Worm (Caenorhabditis elegans) whole organism, L4 larva: ENCODE results near the gene M03F8.5.

Source experiments
- F26F4.8 ChIP-seq: fragments of 200-800 bp; sonication (Bioruptor generic); conservative IDR thresholded peaks from 2 replicates; pipeline ENCODE4 v1.3.6; 2022; ENCODE audit warnings: missing genetic modification characterization, missing compliant biosample characterization
- T20F7.1 ChIP-seq: fragments of 200-800 bp; sonication (Bioruptor generic); optimal IDR thresholded peaks from 2 replicates; lab custom pipeline; 2018; ENCODE audit warnings: mild to moderate bottlenecking, missing genetic modification characterization, missing compliant biosample characterization
- T26A8.4 ChIP-seq: fragments of 200-800 bp; sonication (Bioruptor generic); IDR thresholded peaks from 2 replicates; pipeline ENCODE4 v1.3.6; 2022; ENCODE audit warnings: missing genetic modification characterization, missing compliant biosample characterization
- Y105C5A.15 ChIP-seq: fragments of 200-800 bp; sonication (Bioruptor generic); IDR thresholded peaks from 2 replicates; pipeline ENCODE4 v1.3.6; 2022; ENCODE audit warnings: missing genetic modification characterization, missing compliant biosample characterization
- Y48G9A.11 ChIP-seq: fragments of 200-800 bp; sonication (Bioruptor generic); IDR thresholded peaks from 2 replicates; pipeline ENCODE4 v1.3.6; 2022; ENCODE audit warnings: missing genetic modification reagents, missing genetic modification characterization, missing compliant biosample characterization
- aha-1 ChIP-seq: fragments of 150-350 bp; peaks from one replicate; lab custom pipeline; 2014; ENCODE audit warnings: missing biosample characterization, missing genetic modification characterization
- attf-4 ChIP-seq: sonication (generic microtip); optimal IDR thresholded peaks from 3 replicates; lab custom pipeline; 2017; ENCODE audit warnings: missing biosample characterization, missing genetic modification characterization
- ceh-44 ChIP-seq: fragments of 200-800 bp; sonication (Bioruptor generic); IDR thresholded peaks from 2 replicates; pipeline ENCODE4 v1.3.6; 2022; ENCODE audit warnings: missing genetic modification reagents, missing genetic modification characterization, missing compliant biosample characterization
- ctbp-1 ChIP-seq: fragments of 200-800 bp; sonication (Bioruptor generic); IDR thresholded peaks from 2 replicates; pipeline ENCODE4 v1.3.6; 2022; ENCODE audit warnings: missing genetic modification reagents, missing genetic modification characterization, missing compliant biosample characterization
- daf-12 ChIP-seq: fragments of 150-350 bp; optimal IDR thresholded peaks from 2 replicates; lab custom pipeline; 2014; ENCODE audit warnings: missing biosample characterization, missing genetic modification reagents, missing genetic modification characterization
- daf-16 ChIP-seq, 3 experiments: sonication (generic microtip); optimal IDR thresholded peaks; 2 replicates each; lab custom pipeline; 2016 to 2017; ENCODE audit warnings: missing genetic modification characterization in 3 of 3, missing genetic modification reagents in 3 of 3, mild to moderate bottlenecking in 2 of 3, missing compliant biosample characterization in 2 of 3, missing biosample characterization in 1 of 3, moderate library complexity in 1 of 3
- daf-19 ChIP-seq: fragments of 200-800 bp; sonication (Bioruptor generic); conservative IDR thresholded peaks from 2 replicates; pipeline ENCODE4 v1.3.6; 2022; ENCODE audit warnings: missing genetic modification characterization, missing compliant biosample characterization
- dmd-8 ChIP-seq: fragments of 200-800 bp; sonication (Bioruptor generic); IDR thresholded peaks from 2 replicates; pipeline ENCODE4 v1.3.6; 2022; ENCODE audit warnings: missing genetic modification characterization, missing compliant biosample characterization
- dpl-1 ChIP-seq: fragments of 150-350 bp; optimal IDR thresholded peaks from 2 replicates; lab custom pipeline; 2014; ENCODE audit warnings: missing biosample characterization, missing genetic modification reagents, missing genetic modification characterization
- dve-1 ChIP-seq: sonication (generic microtip); optimal IDR thresholded peaks from 2 replicates; lab custom pipeline; 2017; ENCODE audit warnings: antibody characterized with exemption, mild to moderate bottlenecking, missing genetic modification characterization, missing compliant biosample characterization; ENCODE audit not compliant: insufficient read depth
- hlh-30 ChIP-seq: sonication (generic microtip); optimal IDR thresholded peaks from 2 replicates; lab custom pipeline; 2017; ENCODE audit warnings: antibody characterized with exemption, mild to moderate bottlenecking, missing genetic modification characterization, missing compliant biosample characterization; ENCODE audit not compliant: insufficient read depth
- lin-29 ChIP-seq: fragments of 200-800 bp; sonication (Bioruptor generic); IDR thresholded peaks from 2 replicates; pipeline ENCODE4 v1.3.6; 2022; ENCODE audit warnings: missing genetic modification reagents, missing genetic modification characterization, missing compliant biosample characterization
- lin-39 ChIP-seq: fragments of 150-350 bp; optimal IDR thresholded peaks from 2 replicates; lab custom pipeline; 2014; ENCODE audit warnings: missing biosample characterization, missing genetic modification reagents, missing genetic modification characterization
- lir-3 ChIP-seq: sonication (generic microtip); optimal IDR thresholded peaks from 2 replicates; lab custom pipeline; 2016; ENCODE audit warnings: mild to moderate bottlenecking, missing genetic modification characterization, missing compliant biosample characterization
- mes-2 ChIP-seq: sonication (generic microtip); optimal IDR thresholded peaks from 2 replicates; lab custom pipeline; 2016; ENCODE audit warnings: missing genotype, mild to moderate bottlenecking, missing genetic modification characterization, missing compliant biosample characterization; ENCODE audit not compliant: poor library complexity, severe bottlenecking
- nhr-111 ChIP-seq: fragments of 200-800 bp; sonication (Bioruptor generic); optimal IDR thresholded peaks from 2 replicates; lab custom pipeline; 2018; ENCODE audit warnings: mild to moderate bottlenecking, missing genetic modification characterization, missing compliant biosample characterization
- nhr-28 ChIP-seq: fragments of 150-350 bp; optimal IDR thresholded peaks from 2 replicates; lab custom pipeline; 2014; ENCODE audit warnings: missing biosample characterization, missing genetic modification characterization
- nhr-41 ChIP-seq: fragments of 200-800 bp; sonication (Bioruptor generic); IDR thresholded peaks from 2 replicates; pipeline ENCODE4 v1.3.6; 2022; ENCODE audit warnings: missing genetic modification reagents, missing genetic modification characterization, missing compliant biosample characterization
- nhr-6 ChIP-seq: fragments of 150-350 bp; optimal IDR thresholded peaks from 2 replicates; lab custom pipeline; 2014; ENCODE audit warnings: missing biosample characterization, missing genetic modification characterization
- nhr-77 ChIP-seq: fragments of 150-350 bp; optimal IDR thresholded peaks from 2 replicates; lab custom pipeline; 2014; ENCODE audit warnings: missing biosample characterization, missing genetic modification characterization
- pqm-1 ChIP-seq: sonication (generic microtip); optimal IDR thresholded peaks from 2 replicates; lab custom pipeline; 2017; ENCODE audit warnings: missing biosample characterization, missing genetic modification characterization
- saeg-2 ChIP-seq: fragments of 200-800 bp; sonication (Bioruptor generic); IDR thresholded peaks from 2 replicates; pipeline ENCODE4 v1.3.6; 2022; ENCODE audit warnings: missing genetic modification reagents, missing genetic modification characterization, missing compliant biosample characterization
- sdz-12 ChIP-seq: fragments of 200-800 bp; sonication (Bioruptor generic); optimal IDR thresholded peaks from 2 replicates; lab custom pipeline; 2018; ENCODE audit warnings: mild to moderate bottlenecking, missing genetic modification characterization, missing compliant biosample characterization
- snpc-4 ChIP-seq: fragments of 150-350 bp; optimal IDR thresholded peaks from 2 replicates; lab custom pipeline; 2014; ENCODE audit warnings: missing biosample characterization, missing genetic modification characterization
- tag-97 ChIP-seq: fragments of 200-800 bp; sonication (Bioruptor generic); IDR thresholded peaks from 2 replicates; pipeline ENCODE4 v1.3.6; 2022; ENCODE audit warnings: missing genetic modification characterization, missing compliant biosample characterization
- tra-1 ChIP-seq: fragments of 200-800 bp; sonication (Bioruptor generic); IDR thresholded peaks from 2 replicates; pipeline ENCODE4 v1.3.6; 2022; ENCODE audit warnings: missing genetic modification reagents, missing genetic modification characterization, missing compliant biosample characterization
- unc-62 ChIP-seq, 3 experiments: fragments of 150-350 bp in 1 of 3; sonication (generic microtip); optimal IDR thresholded peaks in 2 of 3; peaks in 1 of 3; 1 replicate in 1 of 3; 2 replicates in 2 of 3; lab custom pipeline; 2014 to 2017; ENCODE audit warnings: missing biosample characterization in 3 of 3, missing genetic modification characterization in 3 of 3, missing genetic modification reagents in 3 of 3, missing genotype in 1 of 3
- ztf-11 ChIP-seq: fragments of 150-350 bp; optimal IDR thresholded peaks from 2 replicates; lab custom pipeline; 2014; ENCODE audit warnings: missing biosample characterization, missing genetic modification characterization
- ztf-7 ChIP-seq: fragments of 150-350 bp; optimal IDR thresholded peaks from 2 replicates; lab custom pipeline; 2014; ENCODE audit warnings: missing biosample characterization, missing genetic modification characterization

Gene M03F8.5

ce11 chrV:5939503-5940072, 3.0 kb upstream of the M03F8.5 start, which contains the start of gene syf-3:
Gene syf-3 (plus strand): TSS chrV:5940022.
- peak; percentile 35 for TF ChIP-seq aha-1 (tag; lab: Kevin White, UChicago)
- TF ChIP-seq nhr-6 (tag; lab: Kevin White, UChicago) = peak; percentile 4
- peak; percentile 97 for TF ChIP-seq Y48G9A.11 (GFP tag; lab: Robert Waterston, UW)
- peak; percentile 22 for TF ChIP-seq ztf-7 (tag; lab: Kevin White, UChicago)
- peak; percentile 52 for TF ChIP-seq hlh-30 (tag; lab: Kevin White, UChicago)
- peak in 1 of 2 experiments; percentile 64 for TF ChIP-seq unc-62 (GFP tag; optimal IDR thresholded peaks at IDR 0.05 in 1 of 2; lab: Kevin White, UChicago)
- TF ChIP-seq unc-62 (tag; optimal IDR thresholded peaks at IDR 0.05; lab: Kevin White, UChicago) = no peak
- no peak for TF ChIP-seq nhr-111 (GFP tag; lab: Kevin White, UChicago)
- no peak for TF ChIP-seq nhr-41
- TF ChIP-seq T20F7.1 (GFP tag; lab: Kevin White, UChicago) = peak; percentile 98
- TF ChIP-seq dpl-1 (GFP tag; lab: Kevin White, UChicago) = peak; percentile 98
- TF ChIP-seq mes-2 (tag; lab: Kevin White, UChicago) = peak; percentile 69
- no peak for TF ChIP-seq daf-19 (GFP tag; lab: Robert Waterston, UW)

- TF ChIP-seq nhr-77 (tag; lab: Kevin White, UChicago) = peak; percentile 31
- no peak for TF ChIP-seq tag-97 (GFP tag; lab: Robert Waterston, UW)
- TF ChIP-seq Y105C5A.15 (GFP tag; lab: Robert Waterston, UW) = no peak
- TF ChIP-seq pqm-1 (tag; lab: Kevin White, UChicago) = peak; percentile 52
- no peak for TF ChIP-seq T26A8.4
- peak; percentile 50 for TF ChIP-seq nhr-28
- no peak for TF ChIP-seq daf-16 (GFP tag; optimal IDR thresholded peaks at IDR 0.05; lab: Kevin White, UChicago)
- TF ChIP-seq daf-16 (tag; optimal IDR thresholded peaks at IDR 0.05; lab: Kevin White, UChicago) = peak; percentile 63
- TF ChIP-seq ztf-11 (tag; lab: Kevin White, UChicago) = no peak
- peak; percentile 25 for TF ChIP-seq dve-1 (tag; lab: Kevin White, UChicago)
- TF ChIP-seq daf-12 (tag; lab: Kevin White, UChicago) = no peak
- TF ChIP-seq, all 104 proteins: peak for 5
Measured at ce11 chrV:5930588-5930987, 6.0 kb downstream of the M03F8.5 start, which contains the start of gene galt-1. Gene galt-1 (plus strand): TSS chrV:5930905.

ce11 chrV:5928006-5928405, 8.6 kb downstream of the M03F8.5 start:
- TF ChIP-seq aha-1 (tag; lab: Kevin White, UChicago) (peak; percentile 50), tra-1 (no peak), sdz-12 (GFP tag; lab: Kevin White, UChicago) (no peak)

- no peak for TF ChIP-seq F26F4.8 (GFP tag; lab: Robert Waterston, UW)
- no peak for TF ChIP-seq ztf-11 (tag; lab: Kevin White, UChicago)
- TF ChIP-seq attf-4 = no peak
- TF ChIP-seq ztf-7 (tag; lab: Kevin White, UChicago) = no peak
- no peak for TF ChIP-seq snpc-4 (tag; lab: Kevin White, UChicago)
- TF ChIP-seq ctbp-1 = no peak
- no peak for TF ChIP-seq dmd-8
- no peak for TF ChIP-seq aha-1 (tag; lab: Kevin White, UChicago)
- TF ChIP-seq daf-19 (GFP tag; lab: Robert Waterston, UW) = no peak
- no peak for TF ChIP-seq ceh-44
- TF ChIP-seq lin-29 (GFP tag; lab: Robert Waterston, UW) = no peak
- TF ChIP-seq lin-39 (tag; lab: Kevin White, UChicago) = no peak
- no peak for TF ChIP-seq daf-16 (GFP tag; optimal IDR thresholded peaks at IDR 0.05; lab: Kevin White, UChicago)
- no peak for TF ChIP-seq daf-16 (tag; optimal IDR thresholded peaks at IDR 0.05; lab: Kevin White, UChicago)
- no peak for TF ChIP-seq hlh-30 (tag; lab: Kevin White, UChicago)
- TF ChIP-seq tag-97 (GFP tag; lab: Robert Waterston, UW) = no peak
- no peak for TF ChIP-seq nhr-41
- TF ChIP-seq lir-3 (tag; lab: Kevin White, UChicago) = no peak
- TF ChIP-seq saeg-2 (GFP tag; lab: Robert Waterston, UW) = no peak
Measured at ce11 chrV:5927347-5927746, 9.2 kb downstream of the M03F8.5 start, which contains the start of gene srsx-17. Gene srsx-17 (plus strand): TSS chrV:5927647.
